Fruit fly (Drosophila melanogaster) whole organism, embryonic: Measurements from ENCODE around the gene Psa.
A peak's percentile ranks its signal among the peaks of the same experiment; 100 is the strongest.

Experiments
- C15 ChIP-seq: fragments of 200-800 bp; sonication (Bioruptor generic); IDR thresholded peaks from 3 replicates; pipeline ENCODE4 v1.3.6; 2022; ENCODE audit warnings: missing biosample characterization, missing genetic modification characterization
- CG10366 ChIP-seq: fragments of 200-800 bp; sonication (Bioruptor generic); IDR thresholded peaks from 2 replicates; pipeline ENCODE4 v1.3.6; 2022; ENCODE audit warnings: missing biosample characterization, missing genetic modification characterization
- CG10462 ChIP-seq: fragments of 200-800 bp; sonication (Bioruptor generic); optimal IDR thresholded peaks from 2 replicates; lab custom pipeline; 2016; ENCODE audit warnings: missing biosample characterization, missing genetic modification characterization
- CG11085 ChIP-seq: fragments of 200-800 bp; sonication (Bioruptor generic); IDR thresholded peaks from 2 replicates; pipeline ENCODE4 v1.3.6; 2022; ENCODE audit warnings: missing biosample characterization, missing genetic modification characterization
- CG11247 ChIP-seq: fragments of 200-800 bp; sonication (Bioruptor generic); IDR thresholded peaks from 2 replicates; pipeline ENCODE4 v1.3.6; 2022; ENCODE audit warnings: missing biosample characterization, missing genetic modification characterization
- CG11398 ChIP-seq: fragments of 200-800 bp; sonication (Bioruptor generic); optimal IDR thresholded peaks from 2 replicates; lab custom pipeline; 2016; ENCODE audit warnings: missing biosample characterization, missing genetic modification characterization
- CG14014 ChIP-seq: fragments of 200-800 bp; sonication (Bioruptor generic); IDR thresholded peaks from 2 replicates; pipeline ENCODE4 v1.3.6; 2022; ENCODE audit warnings: missing biosample characterization, missing genetic modification characterization
- CG14860 ChIP-seq: fragments of 200-800 bp; sonication (Bioruptor generic); IDR thresholded peaks from 3 replicates; pipeline ENCODE4 v1.3.6; 2022; ENCODE audit warnings: missing biosample characterization, missing genetic modification characterization; ENCODE audit not compliant: partially characterized antibody
- CG14965 ChIP-seq: fragments of 200-800 bp; sonication (Bioruptor generic); optimal IDR thresholded peaks from 2 replicates; lab custom pipeline; 2016; ENCODE audit warnings: missing biosample characterization, missing genetic modification characterization, borderline replicate concordance
- CG15269 ChIP-seq: fragments of 200-800 bp; sonication (Bioruptor generic); optimal IDR thresholded peaks from 2 replicates; lab custom pipeline; 2018; ENCODE audit warnings: missing biosample characterization, mild to moderate bottlenecking, missing genetic modification characterization, moderate library complexity
- CG17186 ChIP-seq: fragments of 200-800 bp; sonication (Bioruptor generic); optimal IDR thresholded peaks from 3 replicates; lab custom pipeline; 2017; ENCODE audit warnings: missing biosample characterization, missing genetic modification reagents, missing genetic modification characterization
- CG17568 ChIP-seq: fragments of 200-800 bp; sonication (Bioruptor generic); optimal IDR thresholded peaks from 2 replicates; lab custom pipeline; 2018; ENCODE audit warnings: missing biosample characterization, mild to moderate bottlenecking, missing genetic modification characterization, moderate library complexity
- CG18619 ChIP-seq: fragments of 200-800 bp; sonication (Bioruptor generic); optimal IDR thresholded peaks from 3 replicates; lab custom pipeline; 2017; ENCODE audit warnings: missing biosample characterization, mild to moderate bottlenecking, missing genetic modification characterization
- CG4282 ChIP-seq: fragments of 200-800 bp; sonication (Bioruptor generic); optimal IDR thresholded peaks from 2 replicates; lab custom pipeline; 2016; ENCODE audit warnings: missing biosample characterization, missing genetic modification characterization
- CG4360 ChIP-seq: fragments of 200-800 bp; sonication (Bioruptor generic); IDR thresholded peaks from 2 replicates; pipeline ENCODE4 v1.3.6; 2022; ENCODE audit warnings: missing biosample characterization, missing genetic modification characterization
- CG4820 ChIP-seq: fragments of 200-800 bp; sonication (Bioruptor generic); optimal IDR thresholded peaks from 3 replicates; lab custom pipeline; 2016; ENCODE audit warnings: missing biosample characterization, missing genetic modification characterization
- CG7556 ChIP-seq: fragments of 200-800 bp; sonication (Bioruptor generic); optimal IDR thresholded peaks from 2 replicates; lab custom pipeline; 2017; ENCODE audit warnings: missing biosample characterization, mild to moderate bottlenecking, missing genetic modification characterization
- CG7839 ChIP-seq: fragments of 200-800 bp; sonication (Bioruptor generic); optimal IDR thresholded peaks from 3 replicates; lab custom pipeline; 2018; ENCODE audit warnings: missing biosample characterization, mild to moderate bottlenecking, missing genetic modification characterization, moderate library complexity
- CG8924 ChIP-seq: fragments of 200-800 bp; optimal IDR thresholded peaks from 3 replicates; lab custom pipeline; 2019; ENCODE audit warnings: missing biosample characterization, mild to moderate bottlenecking, missing genetic modification characterization, moderate library complexity
- CG9727 ChIP-seq: fragments of 200-800 bp; sonication (Bioruptor generic); optimal IDR thresholded peaks from 3 replicates; lab custom pipeline; 2017; ENCODE audit warnings: missing biosample characterization, mild to moderate bottlenecking, missing genetic modification characterization
- Deaf1 ChIP-seq: fragments of 200-800 bp; optimal IDR thresholded peaks from 3 replicates; lab custom pipeline; 2019; ENCODE audit warnings: missing biosample characterization, mild to moderate bottlenecking, missing genetic modification characterization, moderate library complexity
- Ets65A ChIP-seq: fragments of 200-800 bp; sonication (Bioruptor generic); peaks from one replicate; lab custom pipeline; 2016; ENCODE audit warnings: missing biosample characterization, missing genetic modification characterization
- Hey ChIP-seq: fragments of 200-800 bp; sonication (Bioruptor generic); optimal IDR thresholded peaks from 3 replicates; lab custom pipeline; 2018; ENCODE audit warnings: missing biosample characterization, mild to moderate bottlenecking, missing genetic modification characterization
- Hr3 ChIP-seq: fragments of 200-800 bp; sonication (Bioruptor generic); optimal IDR thresholded peaks from 3 replicates; lab custom pipeline; 2016; ENCODE audit warnings: missing biosample characterization, missing genetic modification characterization
- Lpt ChIP-seq: fragments of >200 bp; optimal IDR thresholded peaks from 2 replicates; lab custom pipeline; 2018; ENCODE audit warnings: missing biosample characterization, missing genetic modification characterization
- Mrtf ChIP-seq: fragments of 200-800 bp; sonication (Bioruptor generic); IDR thresholded peaks from 3 replicates; pipeline ENCODE4 v1.3.6; 2022; ENCODE audit warnings: missing biosample characterization, missing genetic modification characterization
- Sox102F ChIP-seq: fragments of 200-800 bp; sonication (Bioruptor generic); optimal IDR thresholded peaks from 2 replicates; lab custom pipeline; 2018; ENCODE audit warnings: missing biosample characterization, mild to moderate bottlenecking, missing genetic modification characterization, moderate library complexity
- bbx ChIP-seq: fragments of 200-800 bp; sonication (Bioruptor generic); IDR thresholded peaks from 2 replicates; pipeline ENCODE4 v1.3.6; 2022; ENCODE audit warnings: missing biosample characterization, missing genetic modification characterization; ENCODE audit not compliant: partially characterized antibody
- br ChIP-seq: fragments of >200 bp; optimal IDR thresholded peaks from 2 replicates; lab custom pipeline; 2017
- dimm ChIP-seq: fragments of 200-800 bp; sonication (Bioruptor generic); IDR thresholded peaks from 2 replicates; pipeline ENCODE4 v1.3.6; 2022; ENCODE audit warnings: missing biosample characterization, missing genetic modification characterization
- disco-r ChIP-seq: fragments of 200-800 bp; sonication (Bioruptor generic); optimal IDR thresholded peaks from 2 replicates; lab custom pipeline; 2016; ENCODE audit warnings: missing biosample characterization, missing genetic modification characterization
- dmrt99B ChIP-seq: fragments of 200-800 bp; sonication (Bioruptor generic); optimal IDR thresholded peaks from 2 replicates; lab custom pipeline; 2018; ENCODE audit warnings: missing biosample characterization, mild to moderate bottlenecking, missing genetic modification characterization, moderate library complexity
- ewg ChIP-seq: fragments of 200-800 bp; sonication (Bioruptor generic); optimal IDR thresholded peaks from 3 replicates; lab custom pipeline; 2017; ENCODE audit warnings: mild to moderate bottlenecking, missing biosample characterization, missing genetic modification reagents, missing genetic modification characterization
- gsb ChIP-seq: fragments of 200-800 bp; sonication (Bioruptor generic); IDR thresholded peaks from 2 replicates; pipeline ENCODE4 v1.3.6; 2022; ENCODE audit warnings: missing biosample characterization, missing genetic modification characterization
- h ChIP-seq: fragments of >200 bp; optimal IDR thresholded peaks from 2 replicates; lab custom pipeline; 2017
- oc ChIP-seq: fragments of 200-800 bp; sonication (Bioruptor generic); optimal IDR thresholded peaks from 2 replicates; lab custom pipeline; 2018; ENCODE audit warnings: missing biosample characterization, mild to moderate bottlenecking, missing genetic modification characterization, moderate library complexity
- pfk ChIP-seq: fragments of 200-800 bp; sonication (Bioruptor generic); optimal IDR thresholded peaks from 2 replicates; lab custom pipeline; 2018; ENCODE audit warnings: missing biosample characterization, mild to moderate bottlenecking, missing genetic modification characterization, moderate library complexity
- pros ChIP-seq: fragments of 200-800 bp; sonication (Bioruptor generic); optimal IDR thresholded peaks from 3 replicates; lab custom pipeline; 2019; ENCODE audit warnings: missing biosample characterization, mild to moderate bottlenecking, missing genetic modification characterization, moderate library complexity
- psq ChIP-seq: fragments of 200-800 bp; sonication (Bioruptor generic); optimal IDR thresholded peaks from 2 replicates; lab custom pipeline; 2017; ENCODE audit warnings: missing biosample characterization, missing genetic modification characterization
- pzg ChIP-seq: fragments of 200-800 bp; sonication (Bioruptor generic); optimal IDR thresholded peaks from 3 replicates; lab custom pipeline; 2018; ENCODE audit warnings: missing biosample characterization, mild to moderate bottlenecking, missing genetic modification characterization, moderate library complexity
- row ChIP-seq: fragments of 200-800 bp; sonication (Bioruptor generic); IDR thresholded peaks from 3 replicates; pipeline ENCODE4 v1.3.6; 2022; ENCODE audit warnings: missing biosample characterization, missing genetic modification characterization
- salm ChIP-seq: fragments of 200-800 bp; sonication (Bioruptor generic); optimal IDR thresholded peaks from 2 replicates; lab custom pipeline; 2018; ENCODE audit warnings: missing biosample characterization, mild to moderate bottlenecking, missing genetic modification characterization
- sens ChIP-seq: fragments of 200-800 bp; sonication (Bioruptor generic); peaks from one replicate; lab custom pipeline; 2016; ENCODE audit warnings: missing biosample characterization, missing genetic modification characterization
- sug ChIP-seq: fragments of 200-800 bp; optimal IDR thresholded peaks from 2 replicates; lab custom pipeline; 2019; ENCODE audit warnings: missing biosample characterization, mild to moderate bottlenecking, missing genetic modification characterization, moderate library complexity
- tup ChIP-seq: fragments of 200-800 bp; sonication (Bioruptor generic); optimal IDR thresholded peaks from 2 replicates; lab custom pipeline; 2016; ENCODE audit warnings: missing biosample characterization, mild to moderate bottlenecking, missing genetic modification characterization, moderate library complexity
- tx ChIP-seq: fragments of 200-800 bp; sonication (Bioruptor generic); optimal IDR thresholded peaks from 2 replicates; lab custom pipeline; 2016; ENCODE audit warnings: missing biosample characterization, missing genetic modification characterization
- unc-4 ChIP-seq: fragments of 200-800 bp; sonication (Bioruptor generic); IDR thresholded peaks from 2 replicates; pipeline ENCODE4 v1.3.6; 2022; ENCODE audit warnings: missing biosample characterization, missing genetic modification characterization; ENCODE audit not compliant: partially characterized antibody
- vfl ChIP-seq: fragments of 200-800 bp; sonication (Bioruptor generic); optimal IDR thresholded peaks from 2 replicates; lab custom pipeline; 2016; ENCODE audit warnings: missing biosample characterization, missing genetic modification characterization
- wor ChIP-seq: fragments of 200-800 bp; sonication (Bioruptor generic); IDR thresholded peaks from 2 replicates; pipeline ENCODE4 v1.3.6; 2022; ENCODE audit warnings: missing biosample characterization, missing genetic modification characterization
- zfh2 ChIP-seq: fragments of 200-800 bp; sonication (Bioruptor generic); optimal IDR thresholded peaks from 2 replicates; lab custom pipeline; 2016; ENCODE audit warnings: missing biosample characterization, missing genetic modification characterization

The Psa gene

DNA sequence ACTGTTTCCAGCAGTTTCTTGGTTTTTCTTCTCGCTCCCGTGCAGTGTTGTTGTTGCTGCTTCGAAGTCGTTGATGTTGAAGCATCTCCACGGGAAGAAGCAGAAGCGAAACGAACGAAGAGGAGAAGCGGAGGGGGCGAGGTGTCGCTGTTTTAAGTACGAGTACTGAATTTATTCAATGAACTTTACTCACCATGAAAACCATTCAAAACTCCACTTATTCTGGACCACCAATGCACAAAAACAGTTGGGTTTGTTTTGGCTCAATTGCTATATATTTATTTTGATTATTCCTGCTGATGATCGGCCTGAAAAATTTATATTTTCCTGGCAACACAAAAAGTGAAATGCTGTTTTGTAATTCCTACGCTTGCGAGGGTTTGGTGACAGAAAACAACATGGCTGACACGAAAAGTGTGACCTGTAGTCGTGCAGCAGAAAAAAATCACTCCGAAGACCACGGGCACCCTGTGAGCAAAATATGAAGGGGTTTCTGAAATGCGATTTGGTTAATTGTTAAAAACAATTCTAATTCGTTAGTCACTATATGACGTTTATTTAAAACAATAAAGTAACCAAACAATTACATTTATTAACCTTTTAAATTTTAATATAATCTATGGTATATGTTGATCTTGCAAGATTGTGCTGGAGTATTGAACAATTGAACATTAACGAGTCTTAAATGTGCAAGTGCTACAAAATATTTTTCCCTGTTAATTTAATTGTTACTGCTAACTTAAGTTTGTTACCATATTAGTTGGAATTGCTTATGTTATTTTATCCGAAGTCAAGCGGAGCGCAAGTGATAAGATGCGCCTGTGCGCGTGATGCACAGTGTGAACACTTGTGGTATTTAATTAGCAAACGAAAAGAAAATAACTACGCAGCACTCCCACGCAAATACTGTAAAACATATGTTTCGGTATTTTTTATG lies 65.8 kb downstream of the Psa start, which contains the start of gene CG7879 (continued):
- TF ChIP-seq dimm (GFP tag; lab: Robert Waterston, UW) (no peak), Ets65A (peak; percentile 81), psq (GFP tag; lab: Kevin White, UChicago) (peak; percentile 43), CG8924 (tag; lab: Kevin White, UChicago) (peak; percentile 47), Deaf1 (tag; lab: Kevin White, UChicago) (peak; percentile 27), CG14014 (GFP tag; lab: Robert Waterston, UW) (no peak), CG7556 (GFP tag; lab: Kevin White, UChicago) (no peak), CG18619 (GFP tag; lab: Kevin White, UChicago) (peak; percentile 7), CG14965 (GFP tag; lab: Kevin White, UChicago) (no peak), vfl (GFP tag; lab: Kevin White, UChicago) (no peak), Hey (no peak), dmrt99B (tag; lab: Kevin White, UChicago) (no peak), CG11247 (GFP tag; lab: Robert Waterston, UW) (no peak), tx (GFP tag; lab: Kevin White, UChicago) (no peak), Sox102F (GFP tag; lab: Kevin White, UChicago) (no peak), h (lab: Kevin White, UChicago) (no peak), CG17186 (GFP tag; lab: Kevin White, UChicago) (peak; percentile 52), unc-4 (GFP tag; lab: Robert Waterston, UW) (peak; percentile 46; the same call in 1 of the 2 replicates), gsb (GFP tag; lab: Robert Waterston, UW) (no peak), CG4282 (no peak), CG15269 (tag; lab: Kevin White, UChicago) (no peak), wor (GFP tag; lab: Robert Waterston, UW) (no peak), pros (GFP tag; lab: Kevin White, UChicago) (no peak), pfk (no peak), CG9727 (GFP tag; lab: Kevin White, UChicago) (peak; percentile 51), disco-r (GFP tag; lab: Kevin White, UChicago) (no peak), zfh2 (peak; percentile 29), br (lab: Kevin White, UChicago) (no peak), tup (GFP tag; lab: Kevin White, UChicago) (no peak), CG10462 (GFP tag; lab: Kevin White, UChicago) (no peak), CG11085 (GFP tag; lab: Robert Waterston, UW) (no peak), C15 (GFP tag; lab: Robert Waterston, UW) (no peak), CG4360 (GFP tag; lab: Robert Waterston, UW) (peak; percentile 71), Lpt (GFP tag; lab: Kevin White, UChicago) (no peak), ewg (GFP tag; lab: Kevin White, UChicago) (peak; percentile 33), bbx (GFP tag; lab: Robert Waterston, UW) (0 out of 2 replicates have a peak, but pooled peaks have one; percentile 51), row (GFP tag; lab: Robert Waterston, UW) (peak; percentile 79), CG17568 (GFP tag; lab: Kevin White, UChicago) (no peak), CG4820 (GFP tag; lab: Kevin White, UChicago) (no peak), CG7839 (peak; percentile 15), CG14860 (GFP tag; lab: Robert Waterston, UW) (no peak), Hr3 (peak; percentile 16), sens (peak; percentile 80), salm (peak; percentile 9), CG10366 (GFP tag; lab: Robert Waterston, UW) (no peak; the same call in 1 of the 2 replicates), sug (peak; percentile 7), pzg (GFP tag; lab: Kevin White, UChicago) (peak; percentile 56), oc (no peak), Mrtf (GFP tag; lab: Robert Waterston, UW) (no peak), CG11398 (GFP tag; lab: Kevin White, UChicago) (no peak)
